Fruit fly (Drosophila melanogaster) whole organism, pupa: ENCODE data around the gene CG14974.
A peak's percentile ranks its signal among the peaks of the same experiment; 100 is the strongest.

Experiments
- CG10348 ChIP-seq: fragments of 200-800 bp; sonication (Bioruptor generic); IDR thresholded peaks from 2 replicates; pipeline ENCODE4 v1.3.6; 2022; ENCODE audit warnings: missing biosample characterization, missing genetic modification characterization
- CG12605 ChIP-seq: fragments of 200-800 bp; sonication (Bioruptor generic); IDR thresholded peaks from 2 replicates; pipeline ENCODE4 v1.3.6; 2022; ENCODE audit warnings: missing biosample characterization, missing genetic modification characterization
- CG13204 ChIP-seq: fragments of 200-800 bp; sonication (Bioruptor generic); optimal IDR thresholded peaks from 2 replicates; lab custom pipeline; 2018; ENCODE audit warnings: missing biosample characterization, mild to moderate bottlenecking, missing genetic modification characterization, moderate library complexity
- CG14655 ChIP-seq: fragments of 200-800 bp; sonication (Bioruptor generic); optimal IDR thresholded peaks from 3 replicates; lab custom pipeline; 2017; ENCODE audit warnings: mild to moderate bottlenecking, missing biosample characterization, missing genetic modification reagents, missing genetic modification characterization
- CG15710 ChIP-seq: fragments of 200-800 bp; sonication (Bioruptor generic); optimal IDR thresholded peaks from 2 replicates; lab custom pipeline; 2018; ENCODE audit warnings: missing biosample characterization, mild to moderate bottlenecking, missing genetic modification characterization, moderate library complexity
- CG17806 ChIP-seq: fragments of 200-800 bp; sonication (Bioruptor generic); optimal IDR thresholded peaks from 2 replicates; lab custom pipeline; 2018; ENCODE audit warnings: missing biosample characterization, mild to moderate bottlenecking, missing genetic modification characterization, moderate library complexity
- CG32121 ChIP-seq: fragments of 200-800 bp; sonication (Bioruptor generic); IDR thresholded peaks from 2 replicates; pipeline ENCODE4 v1.3.6; 2022; ENCODE audit warnings: missing biosample characterization, missing genetic modification characterization
- CG34367 ChIP-seq: fragments of 200-800 bp; sonication (Bioruptor generic); optimal IDR thresholded peaks from 2 replicates; lab custom pipeline; 2018; ENCODE audit warnings: missing biosample characterization, mild to moderate bottlenecking, missing genetic modification characterization
- CG4496 ChIP-seq: fragments of 200-800 bp; sonication (Bioruptor generic); IDR thresholded peaks from 3 replicates; pipeline ENCODE4 v1.3.6; 2022; ENCODE audit warnings: missing biosample characterization, missing genetic modification characterization
- CG8159 ChIP-seq: fragments of 200-800 bp; sonication (Bioruptor generic); optimal IDR thresholded peaks from 3 replicates; lab custom pipeline; 2018; ENCODE audit warnings: missing biosample characterization, mild to moderate bottlenecking, missing genetic modification characterization, moderate library complexity
- CG8301 ChIP-seq: fragments of 200-800 bp; sonication (Bioruptor generic); optimal IDR thresholded peaks from 2 replicates; lab custom pipeline; 2018; ENCODE audit warnings: missing biosample characterization, mild to moderate bottlenecking, missing genetic modification characterization
- CG9948 ChIP-seq: fragments of 200-800 bp; sonication (Bioruptor generic); optimal IDR thresholded peaks from 2 replicates; lab custom pipeline; 2018; ENCODE audit warnings: missing biosample characterization, mild to moderate bottlenecking, missing genetic modification characterization, moderate library complexity
- D1 ChIP-seq: fragments of 200-800 bp; sonication (Bioruptor generic); optimal IDR thresholded peaks from 2 replicates; lab custom pipeline; 2018; ENCODE audit warnings: missing biosample characterization, mild to moderate bottlenecking, missing genetic modification characterization, moderate library complexity
- EcR ChIP-seq: fragments of 200-800 bp; sonication (Bioruptor generic); optimal IDR thresholded peaks from 3 replicates; lab custom pipeline; 2019; ENCODE audit warnings: missing biosample characterization, missing genetic modification characterization, mild to moderate bottlenecking, moderate library complexity, missing genetic modification reagents
- Ets98B ChIP-seq: fragments of 200-800 bp; sonication (Bioruptor generic); IDR thresholded peaks from 2 replicates; pipeline ENCODE4 v1.3.6; 2022; ENCODE audit warnings: missing biosample characterization, missing genetic modification characterization
- Pif1A ChIP-seq: fragments of 200-800 bp; sonication (Bioruptor generic); optimal IDR thresholded peaks from 3 replicates; lab custom pipeline; 2016; ENCODE audit warnings: missing biosample characterization, missing genetic modification characterization
- Pif1B ChIP-seq: fragments of 200-800 bp; sonication (Bioruptor generic); optimal IDR thresholded peaks from 3 replicates; lab custom pipeline; 2016; ENCODE audit warnings: missing biosample characterization, missing genetic modification characterization
- Snoo ChIP-seq: fragments of 200-800 bp; sonication (Bioruptor generic); optimal IDR thresholded peaks from 3 replicates; lab custom pipeline; 2017; ENCODE audit warnings: missing biosample characterization, mild to moderate bottlenecking, missing genetic modification characterization, inconsistent platforms
- fd96Ca ChIP-seq: fragments of 200-800 bp; sonication (Bioruptor generic); IDR thresholded peaks from 3 replicates; pipeline ENCODE4 v1.3.6; 2022; ENCODE audit warnings: missing biosample characterization, missing genetic modification characterization
- gl ChIP-seq: fragments of 200-800 bp; sonication (Bioruptor generic); optimal IDR thresholded peaks from 2 replicates; lab custom pipeline; 2018; ENCODE audit warnings: missing biosample characterization, mild to moderate bottlenecking, missing genetic modification characterization
- rn ChIP-seq: fragments of 200-800 bp; sonication (Bioruptor generic); IDR thresholded peaks from 2 replicates; pipeline ENCODE4 v1.3.6; 2022; ENCODE audit warnings: missing biosample characterization, missing genetic modification characterization

CG14974 gene

dm6 chr3L:3616344-3616743 lies 4.5 kb downstream of the CG14974 start:
- TF ChIP-seq Pif1A (GFP tag; lab: Kevin White, UChicago) (no peak), rn (no peak), CG13204 (GFP tag; lab: Kevin White, UChicago) (no peak), CG15710 (tag; lab: Kevin White, UChicago) (peak; percentile 11), CG34367 (tag; lab: Kevin White, UChicago) (no peak), fd96Ca (GFP tag; lab: Robert Waterston, UW) (no peak), Snoo (peak; percentile 5), CG9948 (tag; lab: Kevin White, UChicago) (no peak)

DNA sequence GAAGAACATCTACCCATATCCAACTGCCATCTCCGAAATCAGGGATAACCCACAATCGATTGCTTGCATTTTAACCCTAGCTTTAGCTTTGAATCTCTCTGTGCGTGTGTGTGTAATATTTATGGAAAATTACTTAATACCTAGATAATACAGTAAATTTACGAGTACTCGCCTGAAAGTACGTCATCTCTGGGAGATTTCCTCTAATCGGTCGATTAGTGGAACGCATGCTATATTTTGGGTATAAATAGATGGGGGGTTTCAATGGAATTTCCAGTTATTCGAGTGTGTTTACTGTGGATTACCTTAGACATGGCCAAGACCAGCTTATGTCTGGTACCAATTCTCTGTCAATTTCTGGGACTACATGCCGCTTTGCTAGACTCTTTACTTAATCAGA lies 5.8 kb downstream of the CG14974 start, which contains the start of gene CG10357:
Gene CG10357 (plus strand): TSS at position 301 of the 400 bp plus-strand sequence.
- no peak for TF ChIP-seq CG4496
- TF ChIP-seq gl: no peak
- no peak for TF ChIP-seq CG32121 (GFP tag; lab: Robert Waterston, UW)
- no peak for TF ChIP-seq CG17806 (tag; lab: Kevin White, UChicago)
- no peak for TF ChIP-seq Pif1B
- TF ChIP-seq CG15710 (tag; lab: Kevin White, UChicago): no peak
- no peak for TF ChIP-seq CG10348 (GFP tag; lab: Robert Waterston, UW)
- TF ChIP-seq CG14655 (GFP tag; lab: Kevin White, UChicago): no peak
- no peak for TF ChIP-seq D1 (tag; lab: Kevin White, UChicago)
- TF ChIP-seq fd96Ca (GFP tag; lab: Robert Waterston, UW): no peak
- TF ChIP-seq CG13204 (GFP tag; lab: Kevin White, UChicago): no peak
- no peak for TF ChIP-seq EcR (GFP tag; lab: Kevin White, UChicago)
- no peak for TF ChIP-seq Snoo
- no peak for TF ChIP-seq CG8301 (tag; lab: Kevin White, UChicago)
- no peak for TF ChIP-seq CG12605 (GFP tag; lab: Robert Waterston, UW)
- no peak for TF ChIP-seq rn
- TF ChIP-seq CG9948 (tag; lab: Kevin White, UChicago): no peak
- TF ChIP-seq CG8159 (tag; lab: Kevin White, UChicago): no peak
- TF ChIP-seq Pif1A (GFP tag; lab: Kevin White, UChicago): no peak
- no peak for TF ChIP-seq Ets98B (GFP tag; lab: Robert Waterston, UW)

dm6 chr3L:3612582-3613285 lies 8.1 kb downstream of the CG14974 start:
- TF ChIP-seq rn (no peak), Pif1B (no peak), Snoo (peak; percentile 43), fd96Ca (GFP tag; lab: Robert Waterston, UW) (0 out of 3 replicates have a peak, but pooled peaks have one; percentile 18), CG14655 (GFP tag; lab: Kevin White, UChicago) (peak; percentile 56), CG32121 (GFP tag; lab: Robert Waterston, UW) (no peak), CG15710 (tag; lab: Kevin White, UChicago) (peak; percentile 20), CG13204 (GFP tag; lab: Kevin White, UChicago) (no peak), CG8301 (tag; lab: Kevin White, UChicago) (peak; percentile 33), D1 (tag; lab: Kevin White, UChicago) (peak; percentile 7), Pif1A (GFP tag; lab: Kevin White, UChicago) (peak; percentile 5), CG34367 (tag; lab: Kevin White, UChicago) (no peak), EcR (GFP tag; lab: Kevin White, UChicago) (peak; percentile 92), CG12605 (GFP tag; lab: Robert Waterston, UW) (no peak), Ets98B (GFP tag; lab: Robert Waterston, UW) (no peak), CG10348 (GFP tag; lab: Robert Waterston, UW) (no peak), CG17806 (tag; lab: Kevin White, UChicago) (peak; percentile 12), CG8159 (tag; lab: Kevin White, UChicago) (peak; percentile 44), CG4496 (no peak), gl (no peak), CG9948 (tag; lab: Kevin White, UChicago) (peak; percentile 31)

- peak; percentile 35 for TF ChIP-seq EcR (GFP tag; lab: Kevin White, UChicago)
- TF ChIP-seq CG4496: 0 out of 3 replicates have a peak, but pooled peaks have one; percentile 13
- TF ChIP-seq Snoo: no peak
- 0 out of 3 replicates have a peak, but pooled peaks have one; percentile 19 for TF ChIP-seq fd96Ca (GFP tag; lab: Robert Waterston, UW)
- TF ChIP-seq CG32121 (GFP tag; lab: Robert Waterston, UW): no peak
- no peak for TF ChIP-seq Ets98B (GFP tag; lab: Robert Waterston, UW)
- no peak for TF ChIP-seq D1 (tag; lab: Kevin White, UChicago)
- no peak for TF ChIP-seq Pif1B
- TF ChIP-seq CG9948 (tag; lab: Kevin White, UChicago): no peak
- no peak for TF ChIP-seq CG15710 (tag; lab: Kevin White, UChicago)
- TF ChIP-seq CG17806 (tag; lab: Kevin White, UChicago): no peak
- no peak for TF ChIP-seq CG12605 (GFP tag; lab: Robert Waterston, UW)
- no peak for TF ChIP-seq Pif1A (GFP tag; lab: Kevin White, UChicago)
- no peak for TF ChIP-seq CG8301 (tag; lab: Kevin White, UChicago)
- no peak for TF ChIP-seq CG8159 (tag; lab: Kevin White, UChicago)
- TF ChIP-seq gl: no peak
- no peak for TF ChIP-seq CG13204 (GFP tag; lab: Kevin White, UChicago)
Observed at dm6 chr3L:3611892-3612291, 8.9 kb downstream of the CG14974 start, which contains the start of gene CG10359. TSS of gene CG10359 (plus strand) at chr3L:3612192.

DNA sequence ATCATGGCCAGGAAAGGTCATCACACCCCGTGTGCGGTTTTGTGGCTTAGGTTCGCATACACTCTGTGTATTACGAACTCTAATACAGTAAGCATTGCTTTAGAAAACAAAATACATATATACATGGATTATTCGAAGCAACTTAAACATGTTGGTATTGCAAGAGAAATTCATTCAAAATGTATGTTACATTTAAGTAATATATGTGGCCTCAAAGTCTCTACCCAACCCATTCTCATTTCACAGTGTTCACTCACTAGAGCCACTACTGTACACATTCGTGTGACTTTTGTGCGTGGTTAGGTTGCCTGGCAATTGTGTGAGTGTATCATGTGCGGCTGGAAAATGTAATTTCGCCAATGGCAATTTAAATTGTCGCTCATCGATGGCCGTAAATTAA lies 13.8 kb downstream of the CG14974 start:
- no peak for TF ChIP-seq EcR (GFP tag; lab: Kevin White, UChicago)
- peak; percentile 25; the same call in 1 of the 2 replicates for TF ChIP-seq CG32121 (GFP tag; lab: Robert Waterston, UW)
